Worm (Caenorhabditis elegans): ENCODE data around the gene Y66D12A.13.

The Y66D12A.13 gene

DNA sequence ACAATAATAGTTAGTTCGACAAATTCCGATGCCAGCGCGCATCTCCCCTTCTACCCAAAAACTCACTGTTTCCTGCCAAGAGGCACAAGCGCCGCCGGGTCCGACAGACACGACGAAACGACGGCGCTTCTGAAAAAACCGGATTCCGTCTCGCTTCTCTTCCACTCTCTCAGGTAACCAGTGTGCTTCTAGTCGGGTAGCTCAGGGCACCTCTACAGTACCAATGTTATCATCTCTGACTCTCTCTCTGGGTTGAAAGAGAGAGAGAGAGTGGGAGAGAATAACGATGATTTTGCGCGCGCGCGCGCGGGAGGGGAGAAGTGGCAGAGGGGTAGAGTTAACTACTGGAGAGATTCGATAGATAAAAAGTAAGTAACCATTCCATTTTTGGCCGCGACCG lies 8.7 kb downstream of the Y66D12A.13 start:
- TF ChIP-seq sem-2 (GFP tag; optimal IDR thresholded peaks at IDR 0.05) = no peak
- no peak for TF ChIP-seq unc-39 (tag; optimal IDR thresholded peaks at IDR 0.05)
- no peak for TF ChIP-seq M03D4.4 (tag; optimal IDR thresholded peaks at IDR 0.05)
- no peak for TF ChIP-seq unc-62 (GFP tag; optimal IDR thresholded peaks at IDR 0.05)
- no peak for TF ChIP-seq ztf-11 (tag; optimal IDR thresholded peaks at IDR 0.05)
- TF ChIP-seq nhr-2 (tag; optimal IDR thresholded peaks at IDR 0.05) = no peak
- TF ChIP-seq mep-1 (tag; optimal IDR thresholded peaks at IDR 0.05) = no peak
- no peak for TF ChIP-seq lin-32 (GFP tag; optimal IDR thresholded peaks at IDR 0.05)
- TF ChIP-seq elt-3 (tag; optimal IDR thresholded peaks at IDR 0.05) = no peak
- no peak for TF ChIP-seq flh-1 (GFP tag; optimal IDR thresholded peaks at IDR 0.05)

DNA sequence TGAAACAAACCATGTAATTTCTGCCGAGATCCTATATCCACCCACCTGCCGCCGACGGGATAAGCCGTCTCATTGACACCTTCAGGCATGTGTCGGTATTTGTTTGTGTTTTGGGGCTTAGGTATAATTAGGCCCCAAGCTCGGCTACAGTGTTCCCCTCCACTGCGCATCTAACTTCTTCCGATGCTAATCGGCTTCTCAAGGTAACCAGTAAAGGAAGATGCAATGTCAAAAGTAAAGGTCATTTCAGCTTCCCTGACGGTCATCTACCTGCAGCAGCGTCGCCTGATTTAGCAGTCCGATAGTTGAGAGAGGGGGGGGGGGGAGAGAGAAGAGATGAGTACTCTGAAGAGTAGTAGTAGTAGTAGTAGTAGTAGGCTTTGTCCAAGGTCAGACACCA lies 10.1 kb downstream of the Y66D12A.13 start:
- TF ChIP-seq mls-2 (tag; optimal IDR thresholded peaks at IDR 0.05) = no peak
- peak; percentile 1 for TF ChIP-seq ceh-43 (GFP tag; optimal IDR thresholded peaks at IDR 0.05)
- TF ChIP-seq sptf-1 (tag; optimal IDR thresholded peaks at IDR 0.05) = peak; percentile 4
- TF ChIP-seq lsy-2 (tag; optimal IDR thresholded peaks at IDR 0.05) = no peak
- TF ChIP-seq nhr-2 (tag; optimal IDR thresholded peaks at IDR 0.05) = no peak
- no peak for TF ChIP-seq pha-4 (tag; optimal IDR thresholded peaks at IDR 0.05)
- no peak for TF ChIP-seq drap-1 (GFP tag; optimal IDR thresholded peaks at IDR 0.05)
- TF ChIP-seq nhr-12 (tag; optimal IDR thresholded peaks at IDR 0.05) = no peak
- TF ChIP-seq elt-1 (tag; optimal IDR thresholded peaks at IDR 0.05; ENCODE audit: borderline replicate concordance, insufficient read depth) = peak; percentile 64
- no peak for TF ChIP-seq bed-3 (GFP tag; optimal IDR thresholded peaks at IDR 0.05)
- TF ChIP-seq cnd-1 (tag; optimal IDR thresholded peaks at IDR 0.05) = no peak
- TF ChIP-seq tbx-8 (GFP tag; optimal IDR thresholded peaks at IDR 0.05) = no peak
- no peak for TF ChIP-seq elt-3 (tag; optimal IDR thresholded peaks at IDR 0.05)
- TF ChIP-seq nhr-237 (tag; optimal IDR thresholded peaks at IDR 0.05) = no peak
- no peak for TF ChIP-seq unc-62 (GFP tag; optimal IDR thresholded peaks at IDR 0.05)
- TF ChIP-seq mep-1 (tag; optimal IDR thresholded peaks at IDR 0.05) = no peak
- peak; percentile 87 for TF ChIP-seq ham-2 (GFP tag; optimal IDR thresholded peaks at IDR 0.05)

DNA sequence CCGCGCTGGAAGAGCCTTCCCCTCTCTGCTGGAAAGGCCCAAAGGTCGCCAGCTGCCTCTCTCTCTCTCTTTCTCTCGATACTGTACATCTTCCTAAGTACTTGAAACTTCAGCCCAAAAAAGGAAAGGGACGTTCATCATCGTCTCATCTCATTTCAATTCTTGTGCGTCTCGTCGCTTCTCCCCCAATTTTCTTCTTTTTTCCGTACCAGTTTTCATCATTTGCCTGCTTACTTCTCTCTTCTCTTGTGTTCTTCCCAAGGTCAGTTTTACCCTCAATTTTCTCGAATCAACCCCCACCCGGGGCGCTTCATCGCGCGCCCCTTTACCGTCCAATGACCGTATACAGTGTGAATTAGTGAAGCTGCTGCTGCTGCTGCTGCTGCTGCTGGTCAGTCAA lies 11.5 kb downstream of the Y66D12A.13 start:
- no peak for TF ChIP-seq ceh-83 (GFP tag; optimal IDR thresholded peaks at IDR 0.05)
- TF ChIP-seq nhr-237 (tag; optimal IDR thresholded peaks at IDR 0.05) = no peak
- no peak for TF ChIP-seq lin-13 (tag; optimal IDR thresholded peaks at IDR 0.05)
- TF ChIP-seq snpc-4 (tag; optimal IDR thresholded peaks at IDR 0.05) = no peak
- TF ChIP-seq unc-120 (tag; optimal IDR thresholded peaks at IDR 0.05; ENCODE audit: poor library complexity, severe bottlenecking) = no peak
- TF ChIP-seq M03D4.4 (tag; optimal IDR thresholded peaks at IDR 0.05) = no peak
- TF ChIP-seq nhr-2 (tag; optimal IDR thresholded peaks at IDR 0.05) = no peak
- TF ChIP-seq ztf-11 (tag; optimal IDR thresholded peaks at IDR 0.05) = no peak
- no peak for TF ChIP-seq ham-2 (GFP tag; optimal IDR thresholded peaks at IDR 0.05)
- TF ChIP-seq elt-1 (tag; optimal IDR thresholded peaks at IDR 0.05; ENCODE audit: borderline replicate concordance, insufficient read depth) = no peak
- no peak for TF ChIP-seq ceh-39 (tag; optimal IDR thresholded peaks at IDR 0.05)
- no peak for TF ChIP-seq tbx-8 (GFP tag; optimal IDR thresholded peaks at IDR 0.05)
- no peak for TF ChIP-seq sptf-1 (tag; optimal IDR thresholded peaks at IDR 0.05)
- no peak for TF ChIP-seq nhr-76 (tag; optimal IDR thresholded peaks at IDR 0.05)
- TF ChIP-seq mab-5 (tag; optimal IDR thresholded peaks at IDR 0.05) = no peak
- TF ChIP-seq mls-2 (tag; optimal IDR thresholded peaks at IDR 0.05) = no peak
- no peak for TF ChIP-seq hlh-1 (tag; optimal IDR thresholded peaks at IDR 0.05)
- TF ChIP-seq lin-32 (GFP tag; optimal IDR thresholded peaks at IDR 0.05) = no peak
- no peak for TF ChIP-seq nhr-12 (tag; optimal IDR thresholded peaks at IDR 0.05)
- no peak for TF ChIP-seq flh-1 (GFP tag; optimal IDR thresholded peaks at IDR 0.05)

DNA sequence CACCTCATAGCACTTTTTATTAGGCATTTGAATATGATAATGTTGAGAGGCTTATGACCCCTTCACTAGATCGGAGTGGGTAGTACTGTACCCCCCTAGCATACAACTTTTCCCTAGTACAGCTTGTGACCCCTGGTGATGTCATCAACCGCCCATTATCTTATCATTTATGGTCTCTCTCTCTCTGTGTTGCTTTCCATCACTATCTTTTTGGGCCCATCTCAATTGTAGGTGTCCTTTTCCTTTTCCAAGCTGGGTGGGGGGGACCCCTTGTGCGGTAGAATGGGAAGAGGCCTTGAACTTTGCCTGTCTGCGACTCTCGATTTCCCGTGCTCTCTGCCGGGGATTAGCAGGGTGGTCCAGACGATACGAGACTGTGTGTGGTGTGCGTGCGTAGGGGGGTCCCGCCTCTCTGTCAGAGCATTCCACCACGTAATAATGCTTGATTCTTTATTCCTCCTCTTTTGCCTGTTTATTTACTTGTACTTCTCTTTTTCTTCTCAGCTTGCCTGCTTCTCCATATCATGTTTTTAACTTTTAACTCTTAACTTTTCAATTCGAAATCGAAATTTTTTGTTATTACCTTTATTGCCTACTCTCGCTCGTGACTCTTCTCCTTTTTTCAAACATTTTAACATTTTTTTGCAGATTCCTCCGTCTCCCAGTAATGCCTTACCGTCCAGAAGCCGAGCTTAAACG lies 12.5 kb downstream of the Y66D12A.13 start, which contains the start of gene ztf-29:
Gene ztf-29, plus strand, starts transcription at position 649 of the 699 bp plus-strand sequence.
- TF ChIP-seq elt-3 (tag; optimal IDR thresholded peaks at IDR 0.05) (no peak), ham-2 (GFP tag; optimal IDR thresholded peaks at IDR 0.05) (peak; percentile 49), blmp-1 (tag; optimal IDR thresholded peaks at IDR 0.05) (no peak), sem-2 (GFP tag; optimal IDR thresholded peaks at IDR 0.05) (peak; percentile 28), elt-1 (tag; optimal IDR thresholded peaks at IDR 0.05; ENCODE audit: borderline replicate concordance, insufficient read depth) (peak; percentile 70), unc-39 (tag; optimal IDR thresholded peaks at IDR 0.05) (no peak)

Measured in whole organism, mixed stage, embryonic.